Worm (Caenorhabditis elegans) whole organism, L4 larva: Measurements from ENCODE around the gene mec-7.
A peak's percentile ranks its signal among the peaks of the same experiment; 100 is the strongest.

ENCODE experiments used
- R02D3.7 ChIP-seq: fragments of 150-350 bp; sonication (generic microtip); optimal IDR thresholded peaks from 3 replicates; lab custom pipeline; 2014; ENCODE audit warnings: missing biosample characterization, missing genetic modification characterization
- aha-1 ChIP-seq: fragments of 150-350 bp; peaks from one replicate; lab custom pipeline; 2014; ENCODE audit warnings: missing biosample characterization, missing genetic modification characterization
- attf-4 ChIP-seq: sonication (generic microtip); optimal IDR thresholded peaks from 3 replicates; lab custom pipeline; 2017; ENCODE audit warnings: missing biosample characterization, missing genetic modification characterization
- ceh-20 ChIP-seq: fragments of 200-800 bp; sonication (Bioruptor generic); IDR thresholded peaks from 2 replicates; pipeline ENCODE4 v1.3.6; 2022; ENCODE audit warnings: missing genetic modification reagents, missing genetic modification characterization, missing compliant biosample characterization
- ceh-28 ChIP-seq: fragments of 150-350 bp; optimal IDR thresholded peaks from 2 replicates; lab custom pipeline; 2014; ENCODE audit warnings: missing biosample characterization, missing genetic modification reagents, missing genetic modification characterization
- ces-1 ChIP-seq: fragments of 150-350 bp; sonication (generic microtip); optimal IDR thresholded peaks from 4 replicates; lab custom pipeline; 2014; ENCODE audit warnings: missing biosample characterization, missing genetic modification reagents, missing genetic modification characterization
- ctbp-1 ChIP-seq: fragments of 200-800 bp; sonication (Bioruptor generic); IDR thresholded peaks from 2 replicates; pipeline ENCODE4 v1.3.6; 2022; ENCODE audit warnings: missing genetic modification reagents, missing genetic modification characterization, missing compliant biosample characterization
- daf-16 ChIP-seq, 3 experiments: sonication (generic microtip); optimal IDR thresholded peaks; 2 replicates each; lab custom pipeline; 2016 to 2017; ENCODE audit warnings: missing genetic modification characterization in 3 of 3, missing genetic modification reagents in 3 of 3, mild to moderate bottlenecking in 2 of 3, missing compliant biosample characterization in 2 of 3, missing biosample characterization in 1 of 3, moderate library complexity in 1 of 3
- dmd-6 ChIP-seq: fragments of 200-800 bp; sonication (Bioruptor generic); IDR thresholded peaks from 2 replicates; pipeline ENCODE4 v1.3.6; 2022; ENCODE audit warnings: missing genetic modification reagents, missing genetic modification characterization, missing compliant biosample characterization
- dpl-1 ChIP-seq: fragments of 150-350 bp; optimal IDR thresholded peaks from 2 replicates; lab custom pipeline; 2014; ENCODE audit warnings: missing biosample characterization, missing genetic modification reagents, missing genetic modification characterization
- dve-1 ChIP-seq: sonication (generic microtip); optimal IDR thresholded peaks from 2 replicates; lab custom pipeline; 2017; ENCODE audit warnings: antibody characterized with exemption, mild to moderate bottlenecking, missing genetic modification characterization, missing compliant biosample characterization; ENCODE audit not compliant: insufficient read depth
- hif-1 ChIP-seq, 2 experiments: sonication (generic microtip); optimal IDR thresholded peaks; 2 replicates each; lab custom pipeline; 2016 to 2017; ENCODE audit warnings: missing compliant biosample characterization in 2 of 2, missing genetic modification characterization in 2 of 2, missing genetic modification reagents in 2 of 2, missing genotype in 2 of 2, mild to moderate bottlenecking in 1 of 2
- hlh-11 ChIP-seq: fragments of 200-800 bp; sonication (Bioruptor generic); optimal IDR thresholded peaks from 2 replicates; lab custom pipeline; 2018; ENCODE audit warnings: mild to moderate bottlenecking, missing genetic modification characterization, missing compliant biosample characterization
- hlh-30 ChIP-seq: sonication (generic microtip); optimal IDR thresholded peaks from 2 replicates; lab custom pipeline; 2017; ENCODE audit warnings: antibody characterized with exemption, mild to moderate bottlenecking, missing genetic modification characterization, missing compliant biosample characterization; ENCODE audit not compliant: insufficient read depth
- hmg-1.1 ChIP-seq: fragments of 200-800 bp; sonication (Bioruptor generic); IDR thresholded peaks from 2 replicates; pipeline ENCODE4 v1.3.6; 2022; ENCODE audit warnings: missing genetic modification reagents, missing genetic modification characterization, missing compliant biosample characterization
- lin-1 ChIP-seq: fragments of 200-800 bp; sonication (Bioruptor generic); IDR thresholded peaks from 2 replicates; pipeline ENCODE4 v1.3.6; 2022; ENCODE audit warnings: missing genetic modification reagents, missing genetic modification characterization, missing compliant biosample characterization
- lin-38 ChIP-seq: fragments of 200-800 bp; sonication (Bioruptor generic); IDR thresholded peaks from 2 replicates; pipeline ENCODE4 v1.3.6; 2022; ENCODE audit warnings: missing genetic modification reagents, missing genetic modification characterization, missing compliant biosample characterization
- lsy-2 ChIP-seq, 2 experiments: fragments of 150-350 bp in 1 of 2; sonication (generic microtip) in 1 of 2; optimal IDR thresholded peaks; 2 replicates each; lab custom pipeline; 2014 to 2017; ENCODE audit warnings: missing biosample characterization in 2 of 2, missing genetic modification characterization in 2 of 2
- mdl-1 ChIP-seq, 2 experiments: fragments of 150-350 bp in 1 of 2; sonication (generic microtip) in 1 of 2; optimal IDR thresholded peaks; 2 replicates each; lab custom pipeline; 2014 to 2017; ENCODE audit warnings: missing biosample characterization in 2 of 2, missing genetic modification characterization in 2 of 2
- mep-1 ChIP-seq: fragments of 150-350 bp; sonication (generic microtip); optimal IDR thresholded peaks from 3 replicates; lab custom pipeline; 2014; ENCODE audit warnings: missing biosample characterization, missing genetic modification characterization
- mes-2 ChIP-seq: sonication (generic microtip); optimal IDR thresholded peaks from 2 replicates; lab custom pipeline; 2016; ENCODE audit warnings: missing genotype, mild to moderate bottlenecking, missing genetic modification characterization, missing compliant biosample characterization; ENCODE audit not compliant: poor library complexity, severe bottlenecking
- mxl-3 ChIP-seq: fragments of 200-800 bp; sonication (Bioruptor generic); optimal IDR thresholded peaks from 2 replicates; lab custom pipeline; 2018; ENCODE audit warnings: mild to moderate bottlenecking, missing genetic modification characterization, missing compliant biosample characterization
- nhr-10 ChIP-seq: fragments of 150-350 bp; optimal IDR thresholded peaks from 2 replicates; lab custom pipeline; 2014; ENCODE audit warnings: missing biosample characterization, missing genetic modification characterization
- nhr-11 ChIP-seq: fragments of 150-350 bp; optimal IDR thresholded peaks from 2 replicates; lab custom pipeline; 2014; ENCODE audit warnings: missing biosample characterization, missing genetic modification characterization
- nhr-28 ChIP-seq: fragments of 150-350 bp; optimal IDR thresholded peaks from 2 replicates; lab custom pipeline; 2014; ENCODE audit warnings: missing biosample characterization, missing genetic modification characterization
- nhr-42 ChIP-seq: fragments of 200-800 bp; sonication (Bioruptor generic); IDR thresholded peaks from 2 replicates; pipeline ENCODE4 v1.3.6; 2022; ENCODE audit warnings: missing genetic modification characterization, missing compliant biosample characterization
- nhr-48 ChIP-seq: sonication (generic microtip); optimal IDR thresholded peaks from 2 replicates; lab custom pipeline; 2016; ENCODE audit warnings: mild to moderate bottlenecking, missing genetic modification characterization, missing compliant biosample characterization
- nhr-6 ChIP-seq: fragments of 150-350 bp; optimal IDR thresholded peaks from 2 replicates; lab custom pipeline; 2014; ENCODE audit warnings: missing biosample characterization, missing genetic modification characterization
- pha-4 ChIP-seq, 2 experiments: fragments of 150-350 bp in 1 of 2; fragments of 200-800 bp in 1 of 2; sonication (Bioruptor generic) in 1 of 2; IDR thresholded peaks in 1 of 2; optimal IDR thresholded peaks in 1 of 2; 2 replicates each; pipeline versions ENCODE4 v1.3.6 to Lab custom; 2014 to 2022; ENCODE audit warnings: missing genetic modification characterization in 2 of 2, missing genetic modification reagents in 2 of 2, missing biosample characterization in 1 of 2, missing compliant biosample characterization in 1 of 2
- rbr-2 ChIP-seq: sonication (generic microtip); optimal IDR thresholded peaks from 2 replicates; lab custom pipeline; 2016; ENCODE audit warnings: missing genotype, missing genetic modification characterization, missing compliant biosample characterization
- sdz-12 ChIP-seq: fragments of 200-800 bp; sonication (Bioruptor generic); optimal IDR thresholded peaks from 2 replicates; lab custom pipeline; 2018; ENCODE audit warnings: mild to moderate bottlenecking, missing genetic modification characterization, missing compliant biosample characterization
- tra-1 ChIP-seq: fragments of 200-800 bp; sonication (Bioruptor generic); IDR thresholded peaks from 2 replicates; pipeline ENCODE4 v1.3.6; 2022; ENCODE audit warnings: missing genetic modification reagents, missing genetic modification characterization, missing compliant biosample characterization
- unc-62 ChIP-seq, 3 experiments: fragments of 150-350 bp in 1 of 3; sonication (generic microtip); optimal IDR thresholded peaks in 2 of 3; peaks in 1 of 3; 1 replicate in 1 of 3; 2 replicates in 2 of 3; lab custom pipeline; 2014 to 2017; ENCODE audit warnings: missing biosample characterization in 3 of 3, missing genetic modification characterization in 3 of 3, missing genetic modification reagents in 3 of 3, missing genotype in 1 of 3
- zip-11 ChIP-seq: fragments of 200-800 bp; sonication (Bioruptor generic); IDR thresholded peaks from 2 replicates; pipeline ENCODE4 v1.3.6; 2022; ENCODE audit warnings: missing genetic modification characterization, missing compliant biosample characterization
- zip-2 ChIP-seq: fragments of 150-350 bp; optimal IDR thresholded peaks from 2 replicates; lab custom pipeline; 2014; ENCODE audit warnings: missing biosample characterization, missing genetic modification characterization

The mec-7 gene

DNA sequence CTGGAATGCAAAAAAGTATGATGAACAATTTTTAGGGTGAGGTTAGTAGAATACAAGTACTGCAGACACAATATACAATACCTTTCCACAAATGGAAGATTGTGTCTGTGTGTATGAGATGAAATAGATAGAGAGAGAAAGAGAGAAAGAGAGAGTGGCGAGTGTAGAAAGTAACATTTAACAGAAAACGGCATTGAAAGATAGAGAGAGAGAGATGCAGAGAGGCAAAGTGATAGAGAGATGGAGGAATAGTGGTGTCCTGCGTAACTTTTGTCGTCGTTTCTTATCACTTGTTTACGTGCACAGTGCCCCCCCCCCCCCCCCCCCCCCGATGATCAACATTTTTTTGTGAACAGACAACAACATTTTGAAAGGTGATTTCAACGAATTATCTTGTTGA is 38.3 kb upstream of the mec-7 start (continued):
- TF ChIP-seq zip-2 (tag; lab: Kevin White, UChicago) (no peak), lin-38 (no peak), lin-1 (GFP tag; lab: Robert Waterston, UW) (no peak), tra-1 (GFP tag; lab: Robert Waterston, UW) (0 out of 2 replicates have a peak, but pooled peaks have one; percentile 50)

DNA sequence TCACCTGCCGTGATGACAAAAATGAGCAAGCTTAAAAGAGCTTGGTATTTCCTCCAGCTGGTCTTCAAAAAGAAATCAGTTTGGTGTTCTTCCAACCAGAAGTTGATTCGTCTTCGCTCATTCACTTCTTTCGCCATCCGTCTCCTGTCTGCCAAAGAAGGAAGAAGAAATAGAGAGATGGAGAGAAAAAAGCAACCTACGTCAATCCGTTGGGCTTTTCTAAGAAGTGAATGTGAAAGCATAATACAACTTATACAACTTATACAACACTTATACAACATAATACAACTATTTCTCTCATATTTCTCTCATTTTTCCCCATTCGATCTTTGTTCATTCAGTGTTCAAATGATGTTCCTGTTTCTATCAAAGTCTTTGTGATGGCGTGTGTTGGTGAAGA is 34.5 kb upstream of the mec-7 start:
- TF ChIP-seq sdz-12 (GFP tag; lab: Kevin White, UChicago) (no peak), ces-1 (GFP tag; lab: Kevin White, UChicago) (no peak), nhr-11 (tag; lab: Kevin White, UChicago) (peak; percentile 26), zip-11 (GFP tag; lab: Robert Waterston, UW) (no peak), mep-1 (tag; lab: Kevin White, UChicago) (peak; percentile 36)

- TF ChIP-seq ceh-20 (GFP tag; lab: Robert Waterston, UW) (no peak), hlh-11 (peak; percentile 64), ctbp-1 (GFP tag; lab: Robert Waterston, UW) (0 out of 2 replicates have a peak, but pooled peaks have one; percentile 28), dpl-1 (GFP tag; lab: Kevin White, UChicago) (peak; percentile 24), ceh-28 (peak; percentile 78), dmd-6 (GFP tag; lab: Robert Waterston, UW) (no peak; the same call in 1 of the 2 replicates), rbr-2 (tag; lab: Kevin White, UChicago) (peak; percentile 49), unc-62 (GFP tag; optimal IDR thresholded peaks at IDR 0.05 in 1 of 2; lab: Kevin White, UChicago) (peak in 1 of 2 experiments; percentile 98), unc-62 (tag; optimal IDR thresholded peaks at IDR 0.05; lab: Kevin White, UChicago) (no peak), hif-1 (tag; optimal IDR thresholded peaks at IDR 0.05; lab: Kevin White, UChicago) (peak in 1 of 2 experiments; percentile 49), pha-4 (GFP tag; IDR thresholded peaks at IDR 0.05; lab: Robert Waterston, UW) (no peak), pha-4 (tag; optimal IDR thresholded peaks at IDR 0.05; lab: Kevin White, UChicago) (peak; percentile 53), aha-1 (tag; lab: Kevin White, UChicago) (peak; percentile 95), lin-1 (GFP tag; lab: Robert Waterston, UW) (no peak), ces-1 (GFP tag; lab: Kevin White, UChicago) (no peak), hlh-30 (tag; lab: Kevin White, UChicago) (peak; percentile 72), mxl-3 (GFP tag; lab: Kevin White, UChicago) (peak; percentile 72), mes-2 (tag; lab: Kevin White, UChicago) (peak; percentile 70), nhr-48 (tag; lab: Kevin White, UChicago) (peak; percentile 17), attf-4 (tag; lab: Kevin White, UChicago) (no peak), nhr-6 (tag; lab: Kevin White, UChicago) (peak; percentile 68), R02D3.7 (no peak), hmg-1.1 (GFP tag; lab: Robert Waterston, UW) (peak; percentile 74), mep-1 (tag; lab: Kevin White, UChicago) (peak; percentile 84), lsy-2 (tag; optimal IDR thresholded peaks at IDR 0.05; lab: Kevin White, UChicago) (peak; percentile 40 to 62), daf-16 (GFP tag; optimal IDR thresholded peaks at IDR 0.05; lab: Kevin White, UChicago) (peak in 1 of 2 experiments; percentile 94), daf-16 (tag; optimal IDR thresholded peaks at IDR 0.05; lab: Kevin White, UChicago) (peak; percentile 95), dve-1 (tag; lab: Kevin White, UChicago) (peak; percentile 42), nhr-28 (tag; lab: Kevin White, UChicago) (peak; percentile 35), mdl-1 (tag; optimal IDR thresholded peaks at IDR 0.05; lab: Kevin White, UChicago) (peak in 1 of 2 experiments; percentile 76), nhr-42 (no peak), nhr-10 (tag; lab: Kevin White, UChicago) (no peak)
These were observed 33.1 kb upstream of the mec-7 start for ce11 chrX:7809352-7810196.
